Worm (Caenorhabditis elegans): Measurements from ENCODE around the gene nasp-1.

The nasp-1 gene

ce11 chrII:11149866-11150685 lies 43.7 kb downstream of the nasp-1 start:
- no peak for TF ChIP-seq unc-39 (tag; optimal IDR thresholded peaks at IDR 0.05)

ce11 chrII:11150976-11151375 lies 44.6 kb downstream of the nasp-1 start:
- TF ChIP-seq snpc-4 (tag; optimal IDR thresholded peaks at IDR 0.05) (no peak), unc-120 (tag; optimal IDR thresholded peaks at IDR 0.05; ENCODE audit: poor library complexity, severe bottlenecking) (no peak), mep-1 (tag; optimal IDR thresholded peaks at IDR 0.05) (no peak), ceh-43 (GFP tag; optimal IDR thresholded peaks at IDR 0.05) (no peak), drap-1 (GFP tag; optimal IDR thresholded peaks at IDR 0.05) (no peak), pha-4 (tag; optimal IDR thresholded peaks at IDR 0.05) (no peak), mls-2 (tag; optimal IDR thresholded peaks at IDR 0.05) (no peak), nhr-12 (tag; optimal IDR thresholded peaks at IDR 0.05) (no peak), sem-2 (GFP tag; optimal IDR thresholded peaks at IDR 0.05) (no peak), nhr-28 (tag; optimal IDR thresholded peaks at IDR 0.05) (no peak), nhr-76 (tag; optimal IDR thresholded peaks at IDR 0.05) (no peak), cnd-1 (tag; optimal IDR thresholded peaks at IDR 0.05) (no peak)

ce11 chrII:11152495-11152894 lies 46.1 kb downstream of the nasp-1 start, which contains the start of gene pqm-1:
TSS of gene pqm-1 (minus strand) at chrII:11152595.
- TF ChIP-seq snpc-4 (tag; optimal IDR thresholded peaks at IDR 0.05) (no peak), nhr-2 (tag; optimal IDR thresholded peaks at IDR 0.05) (no peak), lin-32 (GFP tag; optimal IDR thresholded peaks at IDR 0.05) (no peak), cnd-1 (tag; optimal IDR thresholded peaks at IDR 0.05) (no peak), mep-1 (tag; optimal IDR thresholded peaks at IDR 0.05) (no peak), pha-4 (tag; optimal IDR thresholded peaks at IDR 0.05) (no peak), M03D4.4 (tag; optimal IDR thresholded peaks at IDR 0.05) (no peak), ceh-83 (GFP tag; optimal IDR thresholded peaks at IDR 0.05) (no peak), nhr-28 (tag; optimal IDR thresholded peaks at IDR 0.05) (no peak), nhr-76 (tag; optimal IDR thresholded peaks at IDR 0.05) (no peak), sptf-1 (tag; optimal IDR thresholded peaks at IDR 0.05) (no peak), unc-62 (GFP tag; optimal IDR thresholded peaks at IDR 0.05) (no peak), blmp-1 (tag; optimal IDR thresholded peaks at IDR 0.05) (no peak)

ce11 chrII:11153080-11153479 lies 46.7 kb downstream of the nasp-1 start:
- TF ChIP-seq ceh-43 (GFP tag; optimal IDR thresholded peaks at IDR 0.05) (no peak), drap-1 (GFP tag; optimal IDR thresholded peaks at IDR 0.05) (no peak), zip-8 (tag; optimal IDR thresholded peaks at IDR 0.05) (no peak)

ce11 chrII:11153800-11154199 lies 47.4 kb downstream of the nasp-1 start:
- TF ChIP-seq M03D4.4 (tag; optimal IDR thresholded peaks at IDR 0.05) (no peak), ham-2 (GFP tag; optimal IDR thresholded peaks at IDR 0.05) (no peak), cnd-1 (tag; optimal IDR thresholded peaks at IDR 0.05) (no peak), lin-13 (tag; optimal IDR thresholded peaks at IDR 0.05) (no peak)

ce11 chrII:11154957-11155356 lies 48.5 kb downstream of the nasp-1 start:
- TF ChIP-seq hlh-1 (tag; optimal IDR thresholded peaks at IDR 0.05) (no peak), ces-1 (GFP tag; optimal IDR thresholded peaks at IDR 0.05) (no peak), ceh-83 (GFP tag; optimal IDR thresholded peaks at IDR 0.05) (no peak), tbx-8 (GFP tag; optimal IDR thresholded peaks at IDR 0.05) (no peak), nhr-28 (tag; optimal IDR thresholded peaks at IDR 0.05) (no peak), elt-3 (tag; optimal IDR thresholded peaks at IDR 0.05) (no peak), nhr-237 (tag; optimal IDR thresholded peaks at IDR 0.05) (no peak), drap-1 (GFP tag; optimal IDR thresholded peaks at IDR 0.05) (no peak), unc-39 (tag; optimal IDR thresholded peaks at IDR 0.05) (no peak), ztf-11 (tag; optimal IDR thresholded peaks at IDR 0.05) (no peak), zip-8 (tag; optimal IDR thresholded peaks at IDR 0.05) (no peak), flh-1 (GFP tag; optimal IDR thresholded peaks at IDR 0.05) (no peak), M03D4.4 (tag; optimal IDR thresholded peaks at IDR 0.05) (no peak)
